Fruit fly (Drosophila melanogaster) whole organism: ENCODE measurements around the gene raskol.
A peak's percentile ranks its signal among the peaks of the same experiment; 100 is the strongest.

Source experiments
- CG8478 ChIP-seq: fragments of >200 bp; optimal IDR thresholded peaks from 2 replicates; lab custom pipeline; 2018; ENCODE audit warnings: inconsistent platforms
- Dll ChIP-seq: fragments of >200 bp; optimal IDR thresholded peaks from 2 replicates; lab custom pipeline; 2017
- EcR ChIP-seq, 2 experiments: fragments of >200 bp; optimal IDR thresholded peaks; 2 replicates each; lab custom pipeline; 2017; ENCODE audit warnings: missing biosample characterization in 2 of 2, missing genetic modification characterization in 2 of 2, missing genetic modification reagents in 2 of 2
- pan ChIP-seq: fragments of >200 bp; optimal IDR thresholded peaks from 2 replicates; lab custom pipeline; 2017
- psq ChIP-seq: fragments of >200 bp; optimal IDR thresholded peaks from 2 replicates; lab custom pipeline; 2017
- usp ChIP-seq: fragments of >200 bp; optimal IDR thresholded peaks from 2 replicates; lab custom pipeline; 2017; ENCODE audit warnings: missing biosample characterization, missing genetic modification characterization, mixed read lengths

Gene raskol

DNA sequence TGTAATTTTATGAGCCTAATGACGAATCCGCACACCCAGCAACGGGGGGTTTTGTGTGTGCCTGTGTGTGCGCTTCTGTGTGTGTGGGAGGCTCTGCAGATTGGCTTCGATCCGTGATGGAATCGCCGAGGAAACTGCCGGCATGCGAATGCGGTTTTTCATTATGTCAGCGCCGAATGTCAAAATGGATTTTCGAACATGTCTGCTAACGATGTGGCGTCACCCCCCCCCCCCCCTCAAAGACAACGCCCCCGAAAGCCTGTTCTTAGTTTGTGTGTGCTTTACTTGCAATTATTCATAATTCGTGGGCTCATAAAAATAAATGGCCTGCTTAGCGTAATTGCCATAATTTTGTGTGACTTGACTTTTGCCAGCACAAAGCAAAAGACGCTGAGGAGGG is 53.7 kb downstream of the raskol start:
- no peak for TF ChIP-seq Dll (lab: Kevin White, UChicago)
- TF ChIP-seq pan (lab: Kevin White, UChicago), result no peak
- TF ChIP-seq usp (GFP tag; lab: Kevin White, UChicago), result no peak
- no peak for TF ChIP-seq psq (lab: Kevin White, UChicago)
- no peak for TF ChIP-seq CG8478 (lab: Kevin White, UChicago)
- TF ChIP-seq EcR (GFP tag; optimal IDR thresholded peaks at IDR 0.05; lab: Kevin White, UChicago), result no peak

DNA sequence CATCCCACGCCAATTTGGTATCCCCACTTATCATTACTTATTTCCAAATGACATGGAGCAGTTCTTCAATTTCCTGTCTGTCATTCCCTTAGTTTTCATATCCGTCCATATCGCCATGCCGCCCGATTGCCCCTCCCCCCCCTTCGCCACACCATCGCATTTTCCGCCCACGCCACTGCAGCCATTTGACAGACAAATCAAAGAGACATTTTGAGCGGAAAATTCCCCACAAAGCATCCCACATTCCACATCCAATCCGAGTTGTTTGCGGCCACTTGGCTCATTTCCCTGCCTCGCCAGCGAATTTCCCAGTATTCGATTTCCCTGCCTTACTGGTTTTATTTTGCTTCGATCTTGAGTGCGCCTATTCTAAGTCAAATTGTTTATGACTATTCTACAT is 55.0 kb downstream of the raskol start:
- TF ChIP-seq Dll (lab: Kevin White, UChicago) (no peak), psq (lab: Kevin White, UChicago) (no peak), usp (GFP tag; lab: Kevin White, UChicago) (no peak), EcR (GFP tag; optimal IDR thresholded peaks at IDR 0.05; lab: Kevin White, UChicago) (no peak), pan (lab: Kevin White, UChicago) (no peak), CG8478 (lab: Kevin White, UChicago) (no peak)

DNA sequence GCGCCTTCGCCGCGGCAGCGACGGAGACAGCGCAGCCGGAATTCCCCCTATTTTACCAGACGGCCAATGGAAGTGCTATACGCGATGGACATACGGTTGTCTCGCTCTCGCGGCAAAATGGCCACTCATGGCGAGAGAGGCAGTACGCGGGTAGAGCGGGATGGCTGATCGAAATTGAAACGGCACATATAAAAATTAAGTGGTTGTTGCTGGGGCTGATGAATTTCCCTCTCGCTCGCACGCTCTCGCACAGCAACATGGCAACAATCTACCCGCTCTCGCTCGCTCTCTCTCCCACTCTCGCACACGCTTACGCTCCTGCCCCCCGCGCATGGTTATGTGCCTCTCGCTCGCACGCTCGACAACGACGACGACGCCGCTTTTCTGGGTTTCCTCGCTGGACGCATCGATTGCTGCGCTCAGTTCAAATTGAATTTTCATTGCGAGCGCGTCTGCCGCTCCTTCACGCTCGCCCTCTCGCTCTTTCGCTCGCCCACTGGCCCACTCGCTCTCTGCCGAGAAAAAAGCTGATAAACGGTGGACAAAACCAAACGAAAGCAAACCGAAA is 58.3 kb downstream of the raskol start, which contains the start of gene unc-4:
Gene unc-4 (plus strand): TSS at position 440 of the 568 bp plus-strand sequence.
- TF ChIP-seq usp (GFP tag; lab: Kevin White, UChicago) (no peak), pan (lab: Kevin White, UChicago) (no peak), Dll (lab: Kevin White, UChicago) (peak; percentile 90), psq (lab: Kevin White, UChicago) (no peak), CG8478 (lab: Kevin White, UChicago) (peak; percentile 100), EcR (GFP tag; optimal IDR thresholded peaks at IDR 0.05; lab: Kevin White, UChicago) (no peak)

DNA sequence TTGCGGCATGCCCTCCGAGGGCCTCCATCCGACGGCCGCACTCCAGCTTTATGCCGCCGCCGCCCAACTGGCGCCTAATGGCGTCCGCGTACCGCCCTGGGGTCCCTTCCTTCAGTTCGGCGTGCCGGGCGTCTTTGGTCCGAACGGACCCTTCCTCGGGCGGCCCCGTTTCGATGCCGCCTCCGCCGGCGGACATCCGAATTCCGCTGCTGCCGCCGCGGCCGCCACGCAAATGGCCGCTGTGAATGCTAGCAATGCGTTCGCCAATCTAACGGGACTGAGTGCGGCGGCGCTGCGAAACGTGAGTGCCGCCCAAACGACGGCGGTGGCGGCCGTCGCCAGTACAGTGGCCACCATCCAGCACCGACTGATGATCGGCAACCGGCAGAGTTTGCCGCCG is 59.2 kb downstream of the raskol start:
- TF ChIP-seq CG8478 (lab: Kevin White, UChicago) (no peak), psq (lab: Kevin White, UChicago) (no peak), pan (lab: Kevin White, UChicago) (no peak), EcR (GFP tag; optimal IDR thresholded peaks at IDR 0.05; lab: Kevin White, UChicago) (no peak), usp (GFP tag; lab: Kevin White, UChicago) (no peak), Dll (lab: Kevin White, UChicago) (no peak)

DNA sequence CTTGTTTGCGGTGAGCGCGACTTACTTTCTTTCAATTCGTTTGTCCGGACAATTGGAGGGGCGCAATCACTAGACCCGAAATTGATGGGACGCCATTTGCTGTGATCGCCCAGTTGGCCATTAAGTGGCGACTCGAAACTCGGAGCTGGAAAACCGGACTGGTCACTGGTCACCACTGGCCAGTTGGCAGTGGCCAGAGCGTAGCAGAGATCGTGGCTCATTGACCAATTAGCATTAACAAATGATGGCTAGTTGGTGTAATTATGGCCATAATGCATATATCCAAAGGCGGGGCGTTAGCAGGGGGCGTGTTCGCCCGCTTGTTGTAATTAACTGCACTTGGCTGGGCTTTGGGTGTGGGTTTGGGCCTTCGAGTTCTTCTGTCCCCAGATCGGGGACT is 61.9 kb downstream of the raskol start:
- TF ChIP-seq Dll (lab: Kevin White, UChicago) (no peak), EcR (GFP tag; optimal IDR thresholded peaks at IDR 0.05; lab: Kevin White, UChicago) (no peak), pan (lab: Kevin White, UChicago) (no peak), psq (lab: Kevin White, UChicago) (no peak), CG8478 (lab: Kevin White, UChicago) (no peak), usp (GFP tag; lab: Kevin White, UChicago) (no peak)

DNA sequence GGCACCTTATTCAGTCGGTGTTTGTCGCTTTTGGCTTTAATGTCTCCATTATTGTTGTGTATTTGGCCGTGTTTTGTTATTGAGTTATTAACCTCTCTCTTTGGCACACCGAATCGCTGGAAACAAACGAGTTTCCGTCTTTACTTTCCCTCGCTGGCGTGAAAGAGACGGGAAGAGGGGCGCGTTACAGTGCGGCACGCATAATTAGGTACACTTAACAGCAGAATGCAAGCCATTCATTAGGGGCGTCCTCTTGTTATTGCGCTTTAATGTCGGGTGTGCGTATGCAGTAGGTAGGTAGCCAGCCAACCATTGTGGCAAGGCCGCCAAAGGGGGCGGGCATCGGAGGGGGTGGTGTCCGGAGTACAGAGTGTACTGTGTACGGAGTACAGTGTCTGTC is 64.6 kb downstream of the raskol start:
- TF ChIP-seq CG8478 (lab: Kevin White, UChicago), result no peak
- TF ChIP-seq psq (lab: Kevin White, UChicago), result no peak
- TF ChIP-seq Dll (lab: Kevin White, UChicago), result no peak

DNA sequence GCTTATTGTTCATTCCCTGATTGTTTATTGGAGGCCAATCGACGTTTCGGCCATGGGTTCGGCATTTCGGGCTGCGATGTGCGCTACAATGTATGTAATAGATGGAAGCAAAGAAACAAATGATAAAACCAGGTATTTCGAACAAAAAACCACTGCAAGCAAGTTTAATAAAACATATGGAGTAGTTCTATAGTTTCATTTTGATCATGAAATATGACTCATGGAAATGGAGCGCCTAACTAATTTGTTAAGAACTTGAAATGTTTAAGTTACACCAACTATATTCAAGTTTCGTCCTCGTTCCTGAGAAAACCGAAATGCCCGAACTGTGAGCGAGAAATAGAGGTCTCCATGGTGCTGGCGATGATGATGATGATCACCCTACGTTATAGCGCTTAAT is 70.4 kb downstream of the raskol start:
- TF ChIP-seq usp (GFP tag; lab: Kevin White, UChicago) (no peak), EcR (GFP tag; optimal IDR thresholded peaks at IDR 0.05; lab: Kevin White, UChicago) (no peak), CG8478 (lab: Kevin White, UChicago) (no peak), psq (lab: Kevin White, UChicago) (no peak), pan (lab: Kevin White, UChicago) (no peak), Dll (lab: Kevin White, UChicago) (no peak)

DNA sequence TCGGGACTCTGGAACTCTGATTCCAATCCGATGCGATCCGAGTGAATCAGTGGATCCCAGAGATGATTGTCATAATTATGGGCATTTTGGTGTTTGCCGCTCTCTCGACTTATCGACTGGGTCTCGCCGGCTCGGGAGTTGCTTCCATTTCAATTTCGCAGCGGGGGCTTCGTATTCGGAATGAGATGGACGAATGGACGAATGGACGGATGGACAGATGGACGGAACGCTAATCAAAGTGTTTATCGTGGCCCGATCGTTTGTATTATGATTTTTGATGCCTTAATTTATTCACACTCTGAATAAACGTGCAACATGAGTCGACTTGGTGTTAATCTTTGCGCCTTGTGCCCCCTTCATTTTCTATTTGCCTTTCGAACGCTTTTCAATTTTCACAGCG is 70.9 kb downstream of the raskol start:
- TF ChIP-seq psq (lab: Kevin White, UChicago), result no peak

DNA sequence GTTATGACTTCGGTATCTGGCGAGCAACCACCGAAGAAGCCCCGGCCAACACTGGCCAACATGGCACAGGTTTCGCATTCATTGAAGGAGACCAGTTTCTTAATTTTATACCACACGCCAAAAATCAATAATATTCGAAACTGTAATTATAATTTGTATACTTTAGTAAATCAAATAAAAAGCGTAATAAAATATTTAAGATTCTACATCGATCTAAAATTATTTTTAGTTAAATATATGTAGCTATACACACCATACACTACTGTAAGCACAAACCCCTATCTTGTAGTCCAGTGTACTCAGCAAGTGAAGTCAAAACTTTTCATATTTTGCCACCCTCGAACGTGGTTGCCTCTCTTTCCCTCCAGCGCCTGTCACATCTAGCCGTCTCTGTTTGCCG is 72.1 kb downstream of the raskol start:
- TF ChIP-seq psq (lab: Kevin White, UChicago) (no peak), usp (GFP tag; lab: Kevin White, UChicago) (no peak), pan (lab: Kevin White, UChicago) (no peak), Dll (lab: Kevin White, UChicago) (no peak), EcR (GFP tag; optimal IDR thresholded peaks at IDR 0.05; lab: Kevin White, UChicago) (no peak)

DNA sequence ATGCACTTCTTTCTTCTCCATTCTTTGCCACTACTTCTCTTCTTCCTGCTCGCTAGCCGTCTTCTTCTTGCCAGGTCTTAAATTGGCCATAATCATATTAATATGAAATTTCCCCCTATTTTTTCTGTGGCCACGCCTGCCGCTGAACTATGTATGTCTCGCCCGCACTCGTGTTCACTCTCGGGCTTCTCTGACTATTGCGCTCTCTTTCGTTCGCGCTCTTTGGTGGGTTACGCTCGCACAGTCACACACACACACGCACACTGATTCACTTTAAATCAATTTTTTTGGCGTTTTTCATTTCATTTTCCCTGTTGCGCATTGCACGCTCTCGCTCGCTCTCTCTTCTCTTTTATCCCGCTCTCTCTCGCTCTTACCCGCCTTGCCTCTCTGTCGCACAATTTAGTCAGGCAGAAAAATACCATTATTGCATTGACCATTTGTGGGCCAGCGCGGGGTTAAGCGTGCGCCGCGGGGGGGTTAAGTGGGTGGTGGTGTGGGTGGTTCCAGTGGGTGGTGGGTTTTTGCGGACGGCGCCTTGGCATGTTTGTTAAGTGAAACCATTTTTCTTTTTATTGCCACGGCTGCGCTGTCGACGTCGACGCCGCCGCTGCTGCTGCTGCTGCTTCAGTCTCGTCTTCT is 79.6 kb downstream of the raskol start:
- TF ChIP-seq pan (lab: Kevin White, UChicago) (no peak), EcR (GFP tag; optimal IDR thresholded peaks at IDR 0.05; lab: Kevin White, UChicago) (no peak), Dll (lab: Kevin White, UChicago) (peak; percentile 30), usp (GFP tag; lab: Kevin White, UChicago) (no peak), CG8478 (lab: Kevin White, UChicago) (peak; percentile 77), psq (lab: Kevin White, UChicago) (no peak)

DNA sequence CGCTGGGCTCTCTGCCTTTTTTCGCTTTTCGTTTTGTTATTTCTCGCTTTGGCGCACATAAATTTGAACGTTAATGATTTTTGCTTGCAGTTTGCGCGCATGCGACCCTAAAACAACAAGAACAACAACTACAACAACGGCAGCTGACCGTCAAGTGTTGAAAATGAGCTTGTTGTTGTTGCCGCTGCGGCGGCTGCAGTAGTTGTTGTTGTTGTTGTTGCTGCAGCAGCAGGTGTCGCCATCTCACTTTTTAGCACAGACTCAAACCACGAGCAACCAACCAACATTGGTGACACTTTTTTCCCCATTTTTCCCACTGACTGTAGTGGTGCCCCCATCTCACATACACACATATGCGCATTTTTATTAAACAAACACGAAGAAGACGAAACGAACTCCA is 80.1 kb downstream of the raskol start:
- TF ChIP-seq Dll (lab: Kevin White, UChicago), result no peak
- no peak for TF ChIP-seq psq (lab: Kevin White, UChicago)
- TF ChIP-seq usp (GFP tag; lab: Kevin White, UChicago), result no peak
- TF ChIP-seq EcR (GFP tag; optimal IDR thresholded peaks at IDR 0.05; lab: Kevin White, UChicago), result no peak
- TF ChIP-seq pan (lab: Kevin White, UChicago), result no peak
- no peak for TF ChIP-seq CG8478 (lab: Kevin White, UChicago)

DNA sequence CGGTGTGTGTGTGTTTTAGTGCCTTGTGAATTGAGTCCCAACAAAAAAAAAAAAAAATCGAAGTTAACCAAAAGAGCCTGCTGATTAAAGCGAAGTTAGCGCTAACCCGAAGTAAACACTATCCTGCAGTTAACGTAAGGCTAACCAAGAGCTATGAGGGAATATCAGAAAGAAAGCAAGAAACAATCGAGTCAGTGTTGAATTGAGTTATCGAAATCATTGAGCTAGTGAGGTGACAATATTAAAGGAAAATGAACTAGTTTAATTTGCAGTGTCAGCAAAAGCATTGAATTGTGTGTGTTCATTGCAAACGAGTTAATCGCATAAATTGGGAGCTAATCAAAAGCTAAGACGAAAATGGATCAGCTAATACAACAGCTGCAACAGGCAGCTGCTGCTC is 80.8 kb downstream of the raskol start, which contains the start of gene OdsH:
Gene OdsH (plus strand): TSS at position 301 of the 400 bp plus-strand sequence.
- TF ChIP-seq pan (lab: Kevin White, UChicago), result no peak
- no peak for TF ChIP-seq EcR (GFP tag; optimal IDR thresholded peaks at IDR 0.05; lab: Kevin White, UChicago)
- TF ChIP-seq Dll (lab: Kevin White, UChicago), result no peak
- TF ChIP-seq usp (GFP tag; lab: Kevin White, UChicago), result no peak
- no peak for TF ChIP-seq CG8478 (lab: Kevin White, UChicago)
- TF ChIP-seq psq (lab: Kevin White, UChicago), result no peak
